Worm (Caenorhabditis elegans): ENCODE measurements around the gene cah-5.

ce11 chrX:6989342-6989741 is 30.5 kb upstream of the cah-5 start, which contains the start of gene F01E11.18:
- no peak for TF ChIP-seq B0019.2 (GFP tag; conservative IDR thresholded peaks at IDR 0.05)
- no peak for TF ChIP-seq Y53F4B.3 (GFP tag; IDR thresholded peaks at IDR 0.05)
- no peak for TF ChIP-seq mcd-1 (GFP tag; IDR thresholded peaks at IDR 0.05)

All from whole organism, young adult.